Fruit fly (Drosophila melanogaster): ENCODE results near the gene CG14367.

dm6 chr3R:13735304-13735898 is 41.5 kb downstream of the CG14367 start:
- no peak for TF ChIP-seq EcR (GFP tag; optimal IDR thresholded peaks at IDR 0.05)
- no peak for TF ChIP-seq CG12605 (GFP tag; IDR thresholded peaks at IDR 0.05)
- no peak for TF ChIP-seq CG15710 (tag; optimal IDR thresholded peaks at IDR 0.05)
- TF ChIP-seq CG34367 (tag; optimal IDR thresholded peaks at IDR 0.05), result no peak

All from whole organism, pupa.